Worm (Caenorhabditis elegans): ENCODE data around the gene W02D7.5.

DNA sequence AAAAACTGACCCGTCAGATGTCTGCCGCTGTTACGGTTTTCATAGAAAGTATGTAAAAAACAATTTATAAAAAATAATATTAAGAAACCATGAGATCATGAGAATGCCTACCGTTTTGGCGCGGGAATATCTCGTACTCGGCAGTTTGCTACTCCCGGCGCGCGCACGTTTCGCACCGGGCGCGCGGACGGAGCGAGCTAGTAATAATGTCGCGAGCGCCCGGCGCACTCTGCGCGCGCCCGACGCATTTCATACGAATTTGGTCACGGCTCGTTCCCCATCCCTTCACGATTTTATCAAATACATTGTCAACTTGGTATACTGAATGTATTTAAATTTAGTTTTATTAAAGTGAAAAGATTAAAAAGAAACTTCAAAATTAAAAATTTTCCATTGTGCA is 26.9 kb upstream of the W02D7.5 start:
- TF ChIP-seq nhr-237 (tag; optimal IDR thresholded peaks at IDR 0.05) (no peak), mep-1 (tag; optimal IDR thresholded peaks at IDR 0.05) (no peak), tbx-8 (GFP tag; optimal IDR thresholded peaks at IDR 0.05) (no peak), cnd-1 (tag; optimal IDR thresholded peaks at IDR 0.05) (no peak), sptf-1 (tag; optimal IDR thresholded peaks at IDR 0.05) (no peak), nhr-76 (tag; optimal IDR thresholded peaks at IDR 0.05) (no peak), ztf-11 (tag; optimal IDR thresholded peaks at IDR 0.05) (no peak), bed-3 (GFP tag; optimal IDR thresholded peaks at IDR 0.05) (no peak), elt-1 (tag; optimal IDR thresholded peaks at IDR 0.05; ENCODE audit: borderline replicate concordance, insufficient read depth) (no peak), snpc-4 (tag; optimal IDR thresholded peaks at IDR 0.05) (no peak), lin-13 (tag; optimal IDR thresholded peaks at IDR 0.05) (no peak), unc-39 (tag; optimal IDR thresholded peaks at IDR 0.05) (no peak)
